Fruit fly (Drosophila melanogaster): Measurements from ENCODE around the gene CG9915.

The CG9915 gene

DNA sequence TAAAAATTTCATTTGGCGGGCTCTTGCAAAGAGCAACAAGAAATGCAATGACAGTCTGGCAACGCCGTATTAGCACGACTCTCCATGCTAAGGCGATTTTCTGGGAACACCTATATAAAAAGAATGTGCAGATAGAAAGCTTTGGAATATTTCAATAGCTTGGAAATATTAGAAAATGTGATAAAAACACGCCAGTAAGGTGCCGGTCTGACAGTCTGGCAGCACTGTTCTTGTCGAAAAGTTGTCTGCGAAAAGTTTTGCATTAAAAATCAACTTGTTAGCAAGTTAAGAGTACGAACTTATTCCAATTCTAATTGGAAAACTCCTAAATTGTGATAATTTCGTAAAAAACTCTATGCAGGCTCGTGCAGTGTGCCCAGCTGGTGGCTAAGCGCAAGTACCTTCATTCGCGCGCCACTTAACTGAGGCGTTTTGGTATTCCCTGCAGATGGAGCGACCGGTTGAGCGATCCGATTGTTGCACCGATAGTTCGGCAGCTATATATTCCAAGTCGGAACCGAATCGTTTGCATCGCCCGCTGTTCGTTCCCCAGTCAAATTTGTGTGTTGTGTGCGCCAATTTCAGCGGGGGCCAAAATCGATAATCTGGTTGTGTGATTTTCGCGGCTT lies 34.9 kb downstream of the CG9915 start, which contains the start of gene eas (continued):
- TF ChIP-seq Awh (GFP tag; IDR thresholded peaks at IDR 0.05) = no peak
- no peak for TF ChIP-seq oc (tag; optimal IDR thresholded peaks at IDR 0.05)
- peak; percentile 23 for TF ChIP-seq CG13624 (GFP tag; optimal IDR thresholded peaks at IDR 0.05)
- TF ChIP-seq Dp (GFP tag; optimal IDR thresholded peaks at IDR 0.05) = peak; percentile 75
- no peak for TF ChIP-seq danr (GFP tag; IDR thresholded peaks at IDR 0.05)
- TF ChIP-seq tna (GFP tag; IDR thresholded peaks at IDR 0.05; ENCODE audit: partially characterized antibody) = peak; percentile 56; the same call in 1 of the 2 replicates
- TF ChIP-seq CG14441 (GFP tag; IDR thresholded peaks at IDR 0.05) = no peak
- no peak for TF ChIP-seq CG14014 (GFP tag; IDR thresholded peaks at IDR 0.05)
- TF ChIP-seq shn (GFP tag; optimal IDR thresholded peaks at IDR 0.05) = no peak
- TF ChIP-seq CG10543 (GFP tag; optimal IDR thresholded peaks at IDR 0.05) = no peak
- TF ChIP-seq cas (GFP tag; IDR thresholded peaks at IDR 0.05) = no peak
- no peak for TF ChIP-seq CG11696 (GFP tag; IDR thresholded peaks at IDR 0.05)
- TF ChIP-seq Doc3 (GFP tag; IDR thresholded peaks at IDR 0.05; ENCODE audit: partially characterized antibody) = peak; percentile 54; the same call in 2 of the 3 replicates
- peak; percentile 44 for TF ChIP-seq CG14710 (tag; optimal IDR thresholded peaks at IDR 0.05)
- peak; percentile 61 for TF ChIP-seq CG13894 (tag; optimal IDR thresholded peaks at IDR 0.05)
- no peak for TF ChIP-seq z (GFP tag; IDR thresholded peaks at IDR 0.05)
- peak; percentile 70 for TF ChIP-seq CG34224 (GFP tag; IDR thresholded peaks at IDR 0.05; ENCODE audit: partially characterized antibody)
- no peak for TF ChIP-seq CG10979 (tag; optimal IDR thresholded peaks at IDR 0.05)
- no peak for TF ChIP-seq gt (GFP tag; IDR thresholded peaks at IDR 0.05)
- TF ChIP-seq CTCF (GFP tag; optimal IDR thresholded peaks at IDR 0.05) = peak; percentile 51
- no peak for TF ChIP-seq B-H2 (GFP tag; optimal IDR thresholded peaks at IDR 0.05)
- TF ChIP-seq trem (tag; optimal IDR thresholded peaks at IDR 0.05) = peak; percentile 48
- TF ChIP-seq hb (GFP tag; IDR thresholded peaks at IDR 0.05; ENCODE audit: partially characterized antibody) = peak; percentile 70
- TF ChIP-seq lilli (GFP tag; optimal IDR thresholded peaks at IDR 0.05) = peak; percentile 43
- TF ChIP-seq CG2116 (GFP tag; optimal IDR thresholded peaks at IDR 0.05) = peak; percentile 72
- TF ChIP-seq bbx (GFP tag; IDR thresholded peaks at IDR 0.05; ENCODE audit: partially characterized antibody) = peak; percentile 70
- peak; percentile 86 for TF ChIP-seq Sry-δ (GFP tag; optimal IDR thresholded peaks at IDR 0.05)
- TF ChIP-seq disco-r (GFP tag; optimal IDR thresholded peaks at IDR 0.05) = peak; percentile 27
- peak; percentile 53; the same call in 2 of the 3 replicates for TF ChIP-seq CG11456 (GFP tag; IDR thresholded peaks at IDR 0.05)
- TF ChIP-seq Jarid2 (GFP tag; optimal IDR thresholded peaks at IDR 0.05) = peak; percentile 21
- no peak for TF ChIP-seq Six4 (GFP tag; optimal IDR thresholded peaks at IDR 0.05)
- TF ChIP-seq cad (GFP tag; optimal IDR thresholded peaks at IDR 0.05) = no peak
- peak; percentile 10 for TF ChIP-seq sd (tag; optimal IDR thresholded peaks at IDR 0.05)
- peak; percentile 21 for TF ChIP-seq MESR4 (GFP tag; optimal IDR thresholded peaks at IDR 0.05)
- no peak for TF ChIP-seq Oli (tag; optimal IDR thresholded peaks at IDR 0.05)
- no peak for TF ChIP-seq Chrac-16 (GFP tag; optimal IDR thresholded peaks at IDR 0.05)
- peak; percentile 3 for TF ChIP-seq CG11504 (tag; optimal IDR thresholded peaks at IDR 0.05)
- TF ChIP-seq CG15514 (GFP tag; optimal IDR thresholded peaks at IDR 0.05) = peak; percentile 97
- peak; percentile 31; the same call in 1 of the 2 replicates for TF ChIP-seq CG2129 (GFP tag; IDR thresholded peaks at IDR 0.05; ENCODE audit: partially characterized antibody)
- peak; percentile 66 for TF ChIP-seq knrl (GFP tag; IDR thresholded peaks at IDR 0.05; ENCODE audit: partially characterized antibody)
- TF ChIP-seq CG7745 (tag; optimal IDR thresholded peaks at IDR 0.05) = no peak
- TF ChIP-seq CG9932 (GFP tag; IDR thresholded peaks at IDR 0.05) = peak; percentile 56
- peak; percentile 29; the same call in 1 of the 3 replicates for TF ChIP-seq mld (GFP tag; IDR thresholded peaks at IDR 0.05; ENCODE audit: partially characterized antibody)
- peak; percentile 22 for TF ChIP-seq grn (GFP tag; optimal IDR thresholded peaks at IDR 0.05)
- TF ChIP-seq MBD-R2 (GFP tag; IDR thresholded peaks at IDR 0.05) = peak; percentile 55
- peak; percentile 60 for TF ChIP-seq stwl (tag; optimal IDR thresholded peaks at IDR 0.05)
- TF ChIP-seq Dip3 (GFP tag; optimal IDR thresholded peaks at IDR 0.05) = peak; percentile 11
- peak; percentile 30 for TF ChIP-seq CG16863 (GFP tag; optimal IDR thresholded peaks at IDR 0.05)
- peak; percentile 7 for TF ChIP-seq CoRest (tag; optimal IDR thresholded peaks at IDR 0.05)

Data from whole organism, embryonic.